Fruit fly (Drosophila melanogaster): ENCODE results near the gene CG5342.

The CG5342 gene

dm6 chr3R:11628416-11629041 is 49.9 kb downstream of the CG5342 start, which contains the start of gene CG14712 (continued):
- peak; percentile 97 for TF ChIP-seq Dp (GFP tag; optimal IDR thresholded peaks at IDR 0.05)
- TF ChIP-seq CG15514 (GFP tag; optimal IDR thresholded peaks at IDR 0.05): peak; percentile 83
- TF ChIP-seq mam (GFP tag; optimal IDR thresholded peaks at IDR 0.05): peak; percentile 39
- TF ChIP-seq otp (GFP tag; IDR thresholded peaks at IDR 0.05): no peak
- TF ChIP-seq sens (GFP tag): peak; percentile 80
- peak; percentile 63 for TF ChIP-seq CG7928 (GFP tag; optimal IDR thresholded peaks at IDR 0.05)
- TF ChIP-seq CG13775 (GFP tag; optimal IDR thresholded peaks at IDR 0.05): peak; percentile 11
- no peak for TF ChIP-seq CG10321 (GFP tag; IDR thresholded peaks at IDR 0.05)
- TF ChIP-seq CG14860 (GFP tag; IDR thresholded peaks at IDR 0.05; ENCODE audit: partially characterized antibody): peak; percentile 50; the same call in 2 of the 3 replicates
- TF ChIP-seq insv (GFP tag; optimal IDR thresholded peaks at IDR 0.05): peak in 1 of 2 experiments; percentile 22
- peak; percentile 29 for TF ChIP-seq az2 (GFP tag; optimal IDR thresholded peaks at IDR 0.05)
- peak; percentile 48 for TF ChIP-seq B-H2 (GFP tag; optimal IDR thresholded peaks at IDR 0.05)
- peak; percentile 37; the same call in 1 of the 3 replicates for TF ChIP-seq CG7963 (GFP tag; IDR thresholded peaks at IDR 0.05; ENCODE audit: partially characterized antibody)
- TF ChIP-seq CG4617 (GFP tag; optimal IDR thresholded peaks at IDR 0.05; ENCODE audit: borderline replicate concordance): peak; percentile 59
- TF ChIP-seq Ets65A (GFP tag): no peak
- TF ChIP-seq dm (GFP tag; optimal IDR thresholded peaks at IDR 0.05): peak; percentile 28
- peak; percentile 7 for TF ChIP-seq vfl (GFP tag; optimal IDR thresholded peaks at IDR 0.05)
- TF ChIP-seq Drgx (GFP tag; IDR thresholded peaks at IDR 0.05): no peak
- peak; percentile 10 for TF ChIP-seq CG10543 (GFP tag; optimal IDR thresholded peaks at IDR 0.05)
- peak; percentile 21; the same call in 1 of the 2 replicates for TF ChIP-seq CG14441 (GFP tag; IDR thresholded peaks at IDR 0.05)
- TF ChIP-seq ftz-f1 (GFP tag; optimal IDR thresholded peaks at IDR 0.05): peak; percentile 75
- peak in 1 of 3 experiments; percentile 88 for TF ChIP-seq Stat92E (GFP tag; optimal IDR thresholded peaks at IDR 0.05)
- no peak for TF ChIP-seq CG4282 (GFP tag; optimal IDR thresholded peaks at IDR 0.05)
- TF ChIP-seq Gsc (GFP tag; IDR thresholded peaks at IDR 0.05): no peak
- TF ChIP-seq CG34422 (GFP tag; IDR thresholded peaks at IDR 0.05): peak; percentile 16; the same call in 1 of the 3 replicates
- no peak for TF ChIP-seq CG32772 (GFP tag; IDR thresholded peaks at IDR 0.05)
- no peak for TF ChIP-seq ind (GFP tag; optimal IDR thresholded peaks at IDR 0.05)
- TF ChIP-seq da (GFP tag; optimal IDR thresholded peaks at IDR 0.05): no peak
- TF ChIP-seq CG8765 (GFP tag; IDR thresholded peaks at IDR 0.05): no peak
- TF ChIP-seq phol (tag; optimal IDR thresholded peaks at IDR 0.05): peak; percentile 72
- TF ChIP-seq Nf-YC (tag; optimal IDR thresholded peaks at IDR 0.05): peak; percentile 43
- TF ChIP-seq CG4424 (GFP tag; optimal IDR thresholded peaks at IDR 0.05): peak; percentile 24
- peak; percentile 64 for TF ChIP-seq bbx (GFP tag; IDR thresholded peaks at IDR 0.05; ENCODE audit: partially characterized antibody)
- no peak for TF ChIP-seq CG1233 (GFP tag; optimal IDR thresholded peaks at IDR 0.05)
- no peak for TF ChIP-seq Nf-YA (GFP tag; IDR thresholded peaks at IDR 0.05)
- no peak for TF ChIP-seq CG8924 (tag; optimal IDR thresholded peaks at IDR 0.05)
- TF ChIP-seq vnd (GFP tag; IDR thresholded peaks at IDR 0.05; ENCODE audit: partially characterized antibody): 0 out of 3 replicates have a peak, but pooled peaks have one; percentile 34
- no peak for TF ChIP-seq Deaf1 (tag; optimal IDR thresholded peaks at IDR 0.05)
- TF ChIP-seq trem (tag; optimal IDR thresholded peaks at IDR 0.05): peak; percentile 89
- TF ChIP-seq ems (GFP tag; optimal IDR thresholded peaks at IDR 0.05): peak; percentile 7
- TF ChIP-seq CG18764 (GFP tag; optimal IDR thresholded peaks at IDR 0.05): peak; percentile 36
- TF ChIP-seq Fer1 (GFP tag; optimal IDR thresholded peaks at IDR 0.05): peak; percentile 11
- peak; percentile 67 for TF ChIP-seq sna (GFP tag; IDR thresholded peaks at IDR 0.05; ENCODE audit: partially characterized antibody)
- no peak for TF ChIP-seq gce (GFP tag; IDR thresholded peaks at IDR 0.05)
- TF ChIP-seq CG7372 (GFP tag; IDR thresholded peaks at IDR 0.05): no peak
- TF ChIP-seq CG6791 (GFP tag; IDR thresholded peaks at IDR 0.05; ENCODE audit: partially characterized antibody): 0 out of 3 replicates have a peak, but pooled peaks have one; percentile 40
- TF ChIP-seq nmo (GFP tag; optimal IDR thresholded peaks at IDR 0.05): peak; percentile 64
- TF ChIP-seq luna (GFP tag; optimal IDR thresholded peaks at IDR 0.05): no peak
- TF ChIP-seq CG3847 (GFP tag; IDR thresholded peaks at IDR 0.05): 0 out of 2 replicates have a peak, but pooled peaks have one; percentile 23

Measured in whole organism, embryonic.